Worm (Caenorhabditis elegans) whole organism, L1 larva: Measurements from ENCODE around the gene ZK813.3.

ENCODE experiments used
- C16A3.4 ChIP-seq: fragments of 150-350 bp; optimal IDR thresholded peaks from 2 replicates; lab custom pipeline; 2014; ENCODE audit warnings: missing biosample characterization, missing genetic modification characterization
- F16B12.6 ChIP-seq: fragments of 150-350 bp; optimal IDR thresholded peaks from 2 replicates; lab custom pipeline; 2014; ENCODE audit warnings: missing biosample characterization, missing genetic modification characterization
- blmp-1 ChIP-seq: fragments of 150-350 bp; optimal IDR thresholded peaks from 2 replicates; lab custom pipeline; 2014; ENCODE audit warnings: missing biosample characterization, missing genetic modification characterization
- ceh-63 ChIP-seq: fragments of 200-800 bp; sonication (Bioruptor generic); optimal IDR thresholded peaks from 2 replicates; lab custom pipeline; 2018; ENCODE audit warnings: mild to moderate bottlenecking, missing genetic modification characterization, missing compliant biosample characterization
- ceh-8 ChIP-seq: fragments of 200-800 bp; sonication (Bioruptor generic); optimal IDR thresholded peaks from 2 replicates; lab custom pipeline; 2018; ENCODE audit warnings: mild to moderate bottlenecking, missing genetic modification characterization, moderate library complexity, missing compliant biosample characterization
- ceh-88 ChIP-seq: fragments of 200-800 bp; sonication (Bioruptor generic); IDR thresholded peaks from 2 replicates; pipeline ENCODE4 v1.3.6; 2022; ENCODE audit warnings: missing genetic modification characterization, missing compliant biosample characterization
- ceh-90 ChIP-seq: sonication (generic microtip); optimal IDR thresholded peaks from 2 replicates; lab custom pipeline; 2016; ENCODE audit warnings: missing genetic modification characterization, missing compliant biosample characterization
- ces-1 ChIP-seq: fragments of 150-350 bp; optimal IDR thresholded peaks from 2 replicates; lab custom pipeline; 2014; ENCODE audit warnings: missing biosample characterization, missing genetic modification reagents, missing genetic modification characterization
- dsc-1 ChIP-seq: sonication (generic microtip); optimal IDR thresholded peaks from 2 replicates; lab custom pipeline; 2016; ENCODE audit warnings: mild to moderate bottlenecking, missing genetic modification characterization, missing compliant biosample characterization
- efl-1 ChIP-seq, 4 experiments: fragments of 150-350 bp; optimal IDR thresholded peaks in 3 of 4; peaks in 1 of 4; 1 replicate in 1 of 4; 2 replicates in 3 of 4; lab custom pipeline; 2014; ENCODE audit warnings: missing biosample characterization in 2 of 4, missing genetic modification characterization in 2 of 4, missing genetic modification reagents in 2 of 4
- elt-3 ChIP-seq, 6 experiments: fragments of 150-350 bp in 1 of 6; sonication (generic microtip); optimal IDR thresholded peaks; 2 replicates each; lab custom pipeline; 2017 to 2018; ENCODE audit warnings: missing biosample characterization in 6 of 6, missing genetic modification characterization in 6 of 6, inconsistent platforms in 1 of 6
- ets-5 ChIP-seq: fragments of 200-800 bp; sonication (Bioruptor generic); IDR thresholded peaks from 2 replicates; pipeline ENCODE4 v1.3.6; 2022; ENCODE audit warnings: missing genetic modification characterization, missing compliant biosample characterization
- fkh-10 ChIP-seq: sonication (generic microtip); optimal IDR thresholded peaks from 2 replicates; lab custom pipeline; 2017; ENCODE audit warnings: missing biosample characterization, missing genetic modification reagents, missing genetic modification characterization
- fkh-8 ChIP-seq: sonication (generic microtip); optimal IDR thresholded peaks from 2 replicates; lab custom pipeline; 2016; ENCODE audit warnings: mild to moderate bottlenecking, missing genetic modification characterization, missing compliant biosample characterization
- fos-1 ChIP-seq: fragments of 150-350 bp; optimal IDR thresholded peaks from 2 replicates; lab custom pipeline; 2014; ENCODE audit warnings: missing biosample characterization, missing genetic modification characterization
- hlh-4 ChIP-seq: sonication (generic microtip); optimal IDR thresholded peaks from 2 replicates; lab custom pipeline; 2016; ENCODE audit warnings: mild to moderate bottlenecking, missing genetic modification characterization, missing compliant biosample characterization
- hpl-2 ChIP-seq: fragments of 150-350 bp; optimal IDR thresholded peaks from 2 replicates; lab custom pipeline; 2014; ENCODE audit warnings: missing biosample characterization, missing genetic modification reagents, missing genetic modification characterization
- lin-13 ChIP-seq: fragments of 150-350 bp; optimal IDR thresholded peaks from 2 replicates; lab custom pipeline; 2014; ENCODE audit warnings: missing biosample characterization, missing genetic modification reagents, missing genetic modification characterization
- lin-15B ChIP-seq: fragments of 150-350 bp; sonication (generic microtip); optimal IDR thresholded peaks from 3 replicates; lab custom pipeline; 2014; ENCODE audit warnings: missing biosample characterization, missing genetic modification characterization
- lin-35 ChIP-seq, 2 experiments: fragments of 150-350 bp; optimal IDR thresholded peaks; 2 replicates each; lab custom pipeline; 2014; ENCODE audit warnings: missing biosample characterization in 2 of 2, missing genetic modification characterization in 2 of 2, missing genetic modification reagents in 2 of 2
- mab-9 ChIP-seq: fragments of 200-800 bp; sonication (Bioruptor generic); IDR thresholded peaks from 2 replicates; pipeline ENCODE4 v1.3.6; 2022; ENCODE audit warnings: missing genetic modification reagents, missing genetic modification characterization, missing compliant biosample characterization
- mef-2 ChIP-seq: fragments of 150-350 bp; optimal IDR thresholded peaks from 2 replicates; lab custom pipeline; 2014; ENCODE audit warnings: missing biosample characterization, missing genetic modification characterization
- nhr-11 ChIP-seq: fragments of 150-350 bp; optimal IDR thresholded peaks from 2 replicates; lab custom pipeline; 2014; ENCODE audit warnings: missing biosample characterization, missing genetic modification characterization
- nhr-28 ChIP-seq: fragments of 150-350 bp; optimal IDR thresholded peaks from 2 replicates; lab custom pipeline; 2014; ENCODE audit warnings: missing biosample characterization, missing genetic modification characterization
- nhr-47 ChIP-seq: sonication (generic microtip); optimal IDR thresholded peaks from 2 replicates; lab custom pipeline; 2016; ENCODE audit warnings: mild to moderate bottlenecking, missing genetic modification characterization, moderate library complexity, missing compliant biosample characterization
- nhr-76 ChIP-seq: sonication (generic microtip); optimal IDR thresholded peaks from 2 replicates; lab custom pipeline; 2017; ENCODE audit warnings: missing biosample characterization, missing genetic modification characterization
- nhr-77 ChIP-seq: fragments of 150-350 bp; optimal IDR thresholded peaks from 2 replicates; lab custom pipeline; 2014; ENCODE audit warnings: missing biosample characterization, missing genetic modification characterization
- nhr-85 ChIP-seq: sonication (generic microtip); peaks from one replicate; lab custom pipeline; 2016; ENCODE audit warnings: missing genetic modification characterization, inconsistent platforms, missing compliant biosample characterization
- nhr-90 ChIP-seq: sonication (generic microtip); optimal IDR thresholded peaks from 2 replicates; lab custom pipeline; 2016; ENCODE audit warnings: mild to moderate bottlenecking, missing genetic modification characterization, missing compliant biosample characterization; ENCODE audit not compliant: poor library complexity
- pag-3 ChIP-seq: sonication (generic microtip); optimal IDR thresholded peaks from 2 replicates; lab custom pipeline; 2017; ENCODE audit warnings: missing genetic modification characterization, mild to moderate bottlenecking, missing compliant biosample characterization, antibody characterized with exemption, borderline replicate concordance; ENCODE audit not compliant: insufficient read depth
- rnt-1 ChIP-seq: sonication (generic microtip); optimal IDR thresholded peaks from 2 replicates; lab custom pipeline; 2016; ENCODE audit warnings: mild to moderate bottlenecking, missing genetic modification characterization, moderate library complexity, missing compliant biosample characterization
- skn-1 ChIP-seq: fragments of 150-350 bp; optimal IDR thresholded peaks from 2 replicates; lab custom pipeline; 2014; ENCODE audit warnings: missing biosample characterization, missing genetic modification characterization
- snu-23 ChIP-seq: sonication (generic microtip); optimal IDR thresholded peaks from 2 replicates; lab custom pipeline; 2016; ENCODE audit warnings: missing genetic modification characterization, missing compliant biosample characterization
- sox-4 ChIP-seq: sonication (generic microtip); optimal IDR thresholded peaks from 2 replicates; lab custom pipeline; 2016; ENCODE audit warnings: missing genetic modification characterization, missing compliant biosample characterization
- sptf-1 ChIP-seq: fragments of 150-350 bp; optimal IDR thresholded peaks from 2 replicates; lab custom pipeline; 2014; ENCODE audit warnings: missing biosample characterization, missing genetic modification characterization
- tbx-2 ChIP-seq: sonication (generic microtip); optimal IDR thresholded peaks from 2 replicates; lab custom pipeline; 2016; ENCODE audit warnings: missing genetic modification characterization, missing compliant biosample characterization
- vab-15 ChIP-seq: sonication (generic microtip); optimal IDR thresholded peaks from 2 replicates; lab custom pipeline; 2017; ENCODE audit warnings: missing genotype, mild to moderate bottlenecking, missing genetic modification characterization, missing compliant biosample characterization
- zag-1 ChIP-seq: fragments of 150-350 bp; optimal IDR thresholded peaks from 2 replicates; lab custom pipeline; 2014; ENCODE audit warnings: missing biosample characterization, missing genetic modification characterization

Gene ZK813.3

DNA sequence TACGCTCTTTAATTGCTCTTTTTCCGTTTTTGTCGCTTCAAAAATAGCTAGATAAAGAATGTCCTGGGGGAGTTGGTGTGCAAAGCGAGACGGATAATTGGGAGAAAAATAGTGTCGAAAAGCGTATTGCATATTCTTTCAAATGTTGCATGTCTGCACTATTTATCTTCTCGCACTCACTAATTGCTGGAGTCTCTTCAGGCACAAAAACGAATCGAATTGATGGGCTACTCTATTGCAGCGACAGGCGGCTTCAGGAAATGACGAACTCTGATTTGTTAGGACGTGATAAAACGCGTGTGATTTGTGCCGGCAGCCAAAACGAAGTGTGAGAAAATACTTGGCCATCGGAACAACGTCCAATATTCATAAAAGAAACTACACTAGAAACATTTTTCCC lies 1.3 kb upstream of the ZK813.3 start:
- peak; percentile 65 for TF ChIP-seq rnt-1 (tag; lab: Kevin White, UChicago)
- no peak for TF ChIP-seq fos-1 (tag; lab: Kevin White, UChicago)
- TF ChIP-seq, all 84 proteins: peak for 1

DNA sequence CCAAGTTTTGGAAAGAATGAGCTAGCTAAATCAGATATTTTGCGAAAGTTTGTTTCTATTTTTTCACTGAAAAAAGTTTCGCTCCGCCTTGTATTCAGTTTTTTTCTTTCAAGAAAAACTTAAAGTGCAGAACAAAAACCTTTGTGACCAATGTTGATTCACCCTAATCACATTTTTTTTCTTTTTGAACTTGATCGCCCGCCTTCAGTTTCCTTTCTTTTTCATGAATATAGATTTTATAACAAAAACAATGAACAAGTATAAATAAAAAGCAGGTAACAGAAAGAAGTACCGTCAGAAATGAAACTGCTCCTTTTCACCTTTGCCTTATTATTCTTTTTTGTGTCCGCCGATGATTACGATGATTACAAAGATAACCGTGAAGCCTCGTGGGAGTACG lies 1.9 kb downstream of the ZK813.3 start, which contains the start of gene ZK813.2:
ZK813.2 (plus strand) TSS at position 301 of the 400 bp plus-strand sequence.
- no peak for TF ChIP-seq blmp-1 (tag; lab: Kevin White, UChicago)
- no peak for TF ChIP-seq skn-1
- TF ChIP-seq ceh-63, result no peak
- no peak for TF ChIP-seq lin-15B (tag; lab: Kevin White, UChicago)
- TF ChIP-seq nhr-76 (tag; lab: Kevin White, UChicago), result no peak
- no peak for TF ChIP-seq ceh-88 (GFP tag; lab: Robert Waterston, UW)
- TF ChIP-seq ces-1 (GFP tag; lab: Kevin White, UChicago), result no peak
- no peak for TF ChIP-seq elt-3 (tag; optimal IDR thresholded peaks at IDR 0.05; lab: Kevin White, UChicago)
- no peak for TF ChIP-seq nhr-77 (tag; lab: Kevin White, UChicago)
- no peak for TF ChIP-seq hlh-4 (tag; lab: Kevin White, UChicago)
- TF ChIP-seq ets-5 (GFP tag; lab: Robert Waterston, UW), result no peak
- TF ChIP-seq vab-15, result no peak
- no peak for TF ChIP-seq sox-4 (tag; lab: Kevin White, UChicago)
- TF ChIP-seq tbx-2, result no peak
- TF ChIP-seq fkh-10 (GFP tag; lab: Kevin White, UChicago), result no peak
- no peak for TF ChIP-seq lin-35 (GFP tag; optimal IDR thresholded peaks at IDR 0.05; lab: Kevin White, UChicago)
- no peak for TF ChIP-seq C16A3.4 (tag; lab: Kevin White, UChicago)
- no peak for TF ChIP-seq F16B12.6
- TF ChIP-seq nhr-90 (tag; lab: Kevin White, UChicago), result no peak

DNA sequence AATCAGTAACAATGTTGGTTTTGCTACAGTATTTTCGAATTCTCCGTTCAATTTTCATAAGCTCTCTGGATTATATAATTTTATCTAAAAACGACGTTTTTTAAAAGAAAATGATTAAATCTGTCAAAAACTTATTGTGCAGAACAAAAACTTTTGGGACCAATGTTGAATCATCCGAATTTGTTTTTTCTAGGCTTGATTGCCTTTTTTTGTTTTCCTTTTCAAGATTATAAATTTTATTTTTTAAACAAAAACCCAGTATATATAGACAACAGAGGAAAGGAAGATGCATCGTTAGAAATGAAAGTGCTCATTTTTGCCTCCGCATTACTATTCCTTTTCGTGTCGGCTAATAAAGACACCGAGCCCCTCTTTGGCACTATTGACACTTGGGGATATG lies 2.9 kb downstream of the ZK813.3 start, which contains the start of gene ZK813.7:
ZK813.7 (plus strand) TSS at position 301 of the 400 bp plus-strand sequence.
- TF ChIP-seq fkh-8 (no peak), hpl-2 (GFP tag; lab: Kevin White, UChicago) (no peak)

DNA sequence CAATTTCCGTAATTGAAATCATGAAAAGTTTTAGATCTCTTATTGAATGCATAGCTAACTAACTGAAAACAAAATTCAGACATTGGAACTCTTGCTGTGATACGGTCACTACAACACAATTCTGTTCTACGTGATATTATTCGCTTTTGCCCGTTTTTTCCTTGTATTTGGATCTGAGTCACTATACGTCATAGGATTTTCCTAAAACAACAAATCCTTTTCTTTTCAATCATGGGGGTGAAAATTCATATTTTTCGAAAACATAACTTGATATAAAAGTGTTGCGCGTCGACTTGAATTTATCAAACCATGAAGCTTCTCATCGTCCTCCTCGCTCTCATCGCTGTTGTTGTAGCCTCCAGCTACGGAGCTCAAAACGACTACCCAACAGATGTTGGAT lies 4.4 kb downstream of the ZK813.3 start, which contains the start of gene ZK813.1:
ZK813.1 (plus strand) TSS at position 301 of the 400 bp plus-strand sequence.
- TF ChIP-seq C16A3.4 (tag; lab: Kevin White, UChicago), result no peak
- TF ChIP-seq nhr-76 (tag; lab: Kevin White, UChicago), result no peak
- TF ChIP-seq ets-5 (GFP tag; lab: Robert Waterston, UW), result no peak
- no peak for TF ChIP-seq nhr-77 (tag; lab: Kevin White, UChicago)
- TF ChIP-seq tbx-2, result no peak
- no peak for TF ChIP-seq dsc-1 (tag; lab: Kevin White, UChicago)
- no peak for TF ChIP-seq mef-2 (tag; lab: Kevin White, UChicago)
- TF ChIP-seq nhr-28 (tag; lab: Kevin White, UChicago), result no peak
- TF ChIP-seq sptf-1 (tag; lab: Kevin White, UChicago), result no peak
- no peak for TF ChIP-seq snu-23 (GFP tag; lab: Kevin White, UChicago)
- TF ChIP-seq mab-9 (GFP tag; lab: Robert Waterston, UW), result no peak
- TF ChIP-seq lin-13 (GFP tag; lab: Kevin White, UChicago), result no peak
- TF ChIP-seq, all 84 proteins: peak for 0

DNA sequence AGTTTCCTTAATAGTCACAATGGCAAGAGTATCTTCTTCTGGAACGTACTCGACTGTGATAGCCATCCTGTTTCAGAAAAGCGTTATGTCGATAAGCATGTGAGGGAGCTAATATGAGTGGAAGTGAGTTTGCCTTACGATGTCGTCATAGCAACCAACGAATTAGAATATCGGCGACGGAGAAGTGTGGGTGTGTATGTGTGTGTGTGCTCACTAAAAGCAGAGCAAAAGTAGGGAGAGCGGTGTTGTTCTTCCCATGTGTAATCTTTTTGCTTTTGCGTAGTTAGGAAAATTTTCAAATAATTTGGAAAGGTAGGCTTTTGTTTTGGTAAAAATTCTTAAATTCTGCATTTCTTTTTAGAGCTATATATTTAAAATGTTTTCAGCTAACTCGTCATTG lies 9.5 kb downstream of the ZK813.3 start, which contains the start of gene ZK813.5:
ZK813.5 (minus strand) TSS at position 101 of the 400 bp plus-strand sequence.
- TF ChIP-seq hlh-4 (tag; lab: Kevin White, UChicago) (no peak), sox-4 (tag; lab: Kevin White, UChicago) (no peak), pag-3 (tag; lab: Kevin White, UChicago) (no peak), efl-1 (optimal IDR thresholded peaks at IDR 0.05; lab: Kevin White, UChicago) (no peak), efl-1 (GFP tag; optimal IDR thresholded peaks at IDR 0.05 in 1 of 2; lab: Kevin White, UChicago) (no peak), nhr-85 (tag; lab: Kevin White, UChicago) (no peak), mab-9 (GFP tag; lab: Robert Waterston, UW) (no peak), ceh-90 (tag; lab: Kevin White, UChicago) (no peak), ceh-88 (GFP tag; lab: Robert Waterston, UW) (no peak), C16A3.4 (tag; lab: Kevin White, UChicago) (no peak), nhr-11 (tag; lab: Kevin White, UChicago) (no peak), ceh-8 (no peak), zag-1 (tag; lab: Kevin White, UChicago) (no peak), nhr-47 (tag; lab: Kevin White, UChicago) (no peak)
